Fruit fly (Drosophila melanogaster): ENCODE measurements around the gene mura.

Gene mura

DNA sequence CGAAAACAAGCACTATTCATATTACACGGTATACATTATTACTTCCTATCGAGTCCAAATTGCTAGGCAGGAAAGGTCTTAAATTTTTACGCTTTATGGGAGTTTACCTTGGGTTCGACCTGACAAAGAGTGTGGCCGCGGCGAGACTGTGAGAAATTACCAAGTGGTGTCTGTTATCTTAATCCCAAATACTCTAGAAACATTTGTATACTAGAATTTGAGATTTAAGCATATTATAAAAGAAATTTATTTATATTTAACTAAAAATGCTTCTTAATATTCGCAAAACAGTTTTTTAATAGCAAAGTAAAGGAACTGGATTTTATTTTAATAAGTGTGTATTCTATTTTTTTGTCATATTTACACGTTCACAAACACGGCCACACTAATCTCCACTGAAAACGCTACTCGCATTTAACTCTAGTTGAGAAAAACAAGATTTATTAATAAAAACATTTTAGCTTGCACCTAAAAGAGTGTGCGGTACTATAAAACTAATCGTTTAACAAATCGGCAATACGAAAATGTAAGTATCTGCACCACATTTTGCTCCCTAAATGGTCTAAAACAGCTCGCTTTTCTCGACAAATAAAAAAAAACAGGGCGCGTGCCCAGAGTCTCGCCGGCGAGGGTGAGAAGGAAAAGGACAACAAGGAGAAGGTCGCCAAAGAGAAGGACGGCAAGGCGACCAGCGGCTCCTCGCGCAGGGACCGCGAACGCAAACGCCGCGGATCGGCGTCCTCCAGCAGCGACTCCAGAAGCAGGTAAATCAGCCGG lies at the start of gene mura, which contains the start of gene RnpS1:
TSS of gene mura (minus strand) at position 148 of the 777 bp plus-strand sequence.
TSS of gene RnpS1 (plus strand) at position 376 of the 777 bp plus-strand sequence.
- TF ChIP-seq Crg-1 (GFP tag; optimal IDR thresholded peaks at IDR 0.05) = no peak
- no peak for TF ChIP-seq kay (GFP tag; ENCODE audit: borderline replicate concordance)
- no peak for TF ChIP-seq CG12768 (GFP tag; optimal IDR thresholded peaks at IDR 0.05)
- no peak for TF ChIP-seq CG33017 (tag; optimal IDR thresholded peaks at IDR 0.05)
- peak; percentile 8 for TF ChIP-seq Mnt (GFP tag; optimal IDR thresholded peaks at IDR 0.05)
- no peak for TF ChIP-seq Hr96 (GFP tag; optimal IDR thresholded peaks at IDR 0.05)
- no peak for TF ChIP-seq CG7045 (GFP tag; optimal IDR thresholded peaks at IDR 0.05)
- no peak for TF ChIP-seq pad (GFP tag; optimal IDR thresholded peaks at IDR 0.05)
- TF ChIP-seq cic (GFP tag; optimal IDR thresholded peaks at IDR 0.05) = peak; percentile 53
- no peak for TF ChIP-seq CG14711 (tag; optimal IDR thresholded peaks at IDR 0.05)
- no peak for TF ChIP-seq Clk (GFP tag; optimal IDR thresholded peaks at IDR 0.05)
- no peak for TF ChIP-seq tj (GFP tag; optimal IDR thresholded peaks at IDR 0.05)
- no peak for TF ChIP-seq CG1620 (GFP tag; optimal IDR thresholded peaks at IDR 0.05)
- TF ChIP-seq ovo (GFP tag; optimal IDR thresholded peaks at IDR 0.05) = no peak
- TF ChIP-seq CG11617 (GFP tag; optimal IDR thresholded peaks at IDR 0.05) = no peak
- TF ChIP-seq bab1 (GFP tag; optimal IDR thresholded peaks at IDR 0.05) = peak; percentile 20

DNA sequence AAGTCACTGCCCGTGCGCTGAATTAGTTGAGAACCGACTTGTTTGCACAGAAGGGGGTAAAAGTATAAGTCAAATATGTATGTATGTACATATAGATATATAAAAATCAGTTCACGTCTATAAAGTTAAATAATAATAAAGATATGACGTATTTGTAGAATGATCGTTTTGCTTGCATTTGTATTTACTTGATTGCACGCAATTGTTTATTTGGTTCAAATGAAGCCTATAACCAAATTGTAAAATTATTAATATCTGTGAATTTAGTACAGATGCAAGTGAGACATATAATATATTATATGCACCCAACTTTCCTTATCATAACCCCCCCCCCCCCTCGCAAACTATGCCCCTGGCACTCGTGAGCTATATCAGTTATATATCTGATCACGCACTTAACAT lies 49.0 kb upstream of the mura start:
- TF ChIP-seq CG1620 (GFP tag; optimal IDR thresholded peaks at IDR 0.05) = peak; percentile 6
- TF ChIP-seq Clk (GFP tag; optimal IDR thresholded peaks at IDR 0.05) = peak; percentile 58
- TF ChIP-seq Crg-1 (GFP tag; optimal IDR thresholded peaks at IDR 0.05) = peak; percentile 60
- peak; percentile 77 for TF ChIP-seq CG7101 (tag; optimal IDR thresholded peaks at IDR 0.05)
- no peak for TF ChIP-seq CG5204 (GFP tag; optimal IDR thresholded peaks at IDR 0.05)
- no peak for TF ChIP-seq cnc (optimal IDR thresholded peaks at IDR 0.05)
- peak; percentile 82 for TF ChIP-seq CG11617 (GFP tag; optimal IDR thresholded peaks at IDR 0.05)
- peak; percentile 49 for TF ChIP-seq toe (GFP tag; optimal IDR thresholded peaks at IDR 0.05)
- peak; percentile 90 for TF ChIP-seq cic (GFP tag; optimal IDR thresholded peaks at IDR 0.05)
- TF ChIP-seq ovo (GFP tag; optimal IDR thresholded peaks at IDR 0.05) = peak; percentile 54
- TF ChIP-seq bab1 (GFP tag; optimal IDR thresholded peaks at IDR 0.05) = peak; percentile 37
- TF ChIP-seq CG33017 (tag; optimal IDR thresholded peaks at IDR 0.05) = peak; percentile 82
- TF ChIP-seq Hr96 (GFP tag; optimal IDR thresholded peaks at IDR 0.05) = no peak
- peak; percentile 81 for TF ChIP-seq kay (GFP tag; ENCODE audit: borderline replicate concordance)
- TF ChIP-seq Mnt (GFP tag; optimal IDR thresholded peaks at IDR 0.05) = peak; percentile 44
- TF ChIP-seq tj (GFP tag; optimal IDR thresholded peaks at IDR 0.05) = peak; percentile 40
- TF ChIP-seq CG12768 (GFP tag; optimal IDR thresholded peaks at IDR 0.05) = peak; percentile 83
- TF ChIP-seq CG14711 (tag; optimal IDR thresholded peaks at IDR 0.05) = peak; percentile 44
- TF ChIP-seq pad (GFP tag; optimal IDR thresholded peaks at IDR 0.05) = peak; percentile 56
- peak; percentile 90 for TF ChIP-seq CG7045 (GFP tag; optimal IDR thresholded peaks at IDR 0.05)

DNA sequence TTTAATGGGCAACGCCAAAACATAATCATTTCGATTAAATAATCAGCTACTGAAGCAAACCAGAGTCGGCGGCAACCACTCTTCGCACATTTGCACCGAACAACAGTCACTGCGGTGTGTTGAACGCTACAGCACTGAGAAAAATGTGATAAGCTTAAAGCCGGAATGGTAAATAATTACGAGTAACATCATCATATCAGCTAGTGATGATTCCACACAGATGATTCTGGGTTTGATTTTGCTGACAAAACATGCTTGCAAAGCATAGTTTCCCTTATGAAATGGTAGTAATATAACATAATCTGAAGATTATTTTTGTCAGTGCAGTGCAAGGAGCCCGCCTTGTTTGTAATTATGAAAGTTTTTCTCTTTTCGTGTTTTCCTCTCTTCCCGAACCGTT lies 46.5 kb upstream of the mura start:
- TF ChIP-seq CG7101 (tag; optimal IDR thresholded peaks at IDR 0.05) = no peak
- no peak for TF ChIP-seq cnc (optimal IDR thresholded peaks at IDR 0.05)
- TF ChIP-seq kay (GFP tag; ENCODE audit: borderline replicate concordance) = no peak
- no peak for TF ChIP-seq Hr96 (GFP tag; optimal IDR thresholded peaks at IDR 0.05)
- TF ChIP-seq toe (GFP tag; optimal IDR thresholded peaks at IDR 0.05) = no peak
- no peak for TF ChIP-seq cic (GFP tag; optimal IDR thresholded peaks at IDR 0.05)
- no peak for TF ChIP-seq CG12768 (GFP tag; optimal IDR thresholded peaks at IDR 0.05)
- TF ChIP-seq ovo (GFP tag; optimal IDR thresholded peaks at IDR 0.05) = no peak

DNA sequence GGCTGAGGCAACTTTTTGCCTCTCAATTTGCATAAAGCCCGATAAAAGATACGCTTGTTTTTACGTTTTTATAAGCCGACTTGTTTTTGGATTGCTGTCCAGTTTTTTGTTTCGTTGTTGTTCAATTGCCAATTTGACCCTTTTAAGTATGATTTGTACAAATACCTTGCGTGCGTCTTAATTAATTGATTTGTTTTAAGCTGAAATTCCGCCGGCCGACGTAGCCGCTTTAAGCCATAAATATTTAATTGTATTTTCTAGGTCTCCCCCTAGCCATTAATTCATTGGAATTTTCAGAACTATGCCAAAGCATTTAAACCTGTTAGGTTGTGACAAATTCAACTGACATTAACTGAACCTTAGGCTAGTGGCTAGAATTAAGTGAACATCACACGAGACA lies 45.0 kb upstream of the mura start:
- TF ChIP-seq bab1 (GFP tag; optimal IDR thresholded peaks at IDR 0.05) (no peak), Mnt (GFP tag; optimal IDR thresholded peaks at IDR 0.05) (no peak), cnc (optimal IDR thresholded peaks at IDR 0.05) (no peak)

DNA sequence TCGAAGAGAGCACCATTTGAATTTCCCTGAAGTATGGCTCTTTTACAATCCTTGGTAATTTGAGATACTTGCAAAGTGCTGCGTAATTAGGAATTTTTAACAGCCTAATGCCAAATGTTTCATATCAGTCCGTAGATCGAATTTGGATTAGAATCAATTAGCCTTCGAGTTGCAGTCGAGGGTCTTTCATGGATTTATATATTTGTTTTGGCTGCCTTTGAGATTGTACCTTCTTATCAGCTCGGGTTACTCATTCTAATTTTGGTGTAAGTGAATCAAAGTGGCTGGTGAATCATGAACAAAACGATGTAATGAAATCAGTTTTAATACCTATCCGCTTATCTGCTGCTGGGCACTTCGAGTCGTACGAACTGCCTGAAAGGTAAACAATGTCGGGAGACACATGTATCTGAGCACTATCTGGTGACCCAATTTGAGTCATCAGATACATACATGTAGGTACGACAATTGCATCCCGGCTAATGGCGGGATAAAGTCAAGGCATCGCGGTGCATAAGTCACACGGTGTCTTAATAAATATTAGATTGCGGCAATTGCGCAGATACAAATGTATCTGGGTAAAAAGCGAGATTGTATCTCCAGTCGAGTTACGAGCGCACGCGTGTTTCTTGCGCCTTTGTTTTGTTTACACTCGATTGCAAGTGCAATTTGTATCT lies 44.2 kb upstream of the mura start:
- no peak for TF ChIP-seq pad (GFP tag; optimal IDR thresholded peaks at IDR 0.05)
- TF ChIP-seq bab1 (GFP tag; optimal IDR thresholded peaks at IDR 0.05) = no peak
- no peak for TF ChIP-seq CG5204 (GFP tag; optimal IDR thresholded peaks at IDR 0.05)
- TF ChIP-seq CG7045 (GFP tag; optimal IDR thresholded peaks at IDR 0.05) = no peak
- TF ChIP-seq Crg-1 (GFP tag; optimal IDR thresholded peaks at IDR 0.05) = no peak
- no peak for TF ChIP-seq CG1620 (GFP tag; optimal IDR thresholded peaks at IDR 0.05)
- TF ChIP-seq cnc (optimal IDR thresholded peaks at IDR 0.05) = no peak
- no peak for TF ChIP-seq Clk (GFP tag; optimal IDR thresholded peaks at IDR 0.05)
- no peak for TF ChIP-seq kay (GFP tag; ENCODE audit: borderline replicate concordance)
- no peak for TF ChIP-seq CG14711 (tag; optimal IDR thresholded peaks at IDR 0.05)
- TF ChIP-seq CG7101 (tag; optimal IDR thresholded peaks at IDR 0.05) = no peak
- TF ChIP-seq tj (GFP tag; optimal IDR thresholded peaks at IDR 0.05) = no peak

DNA sequence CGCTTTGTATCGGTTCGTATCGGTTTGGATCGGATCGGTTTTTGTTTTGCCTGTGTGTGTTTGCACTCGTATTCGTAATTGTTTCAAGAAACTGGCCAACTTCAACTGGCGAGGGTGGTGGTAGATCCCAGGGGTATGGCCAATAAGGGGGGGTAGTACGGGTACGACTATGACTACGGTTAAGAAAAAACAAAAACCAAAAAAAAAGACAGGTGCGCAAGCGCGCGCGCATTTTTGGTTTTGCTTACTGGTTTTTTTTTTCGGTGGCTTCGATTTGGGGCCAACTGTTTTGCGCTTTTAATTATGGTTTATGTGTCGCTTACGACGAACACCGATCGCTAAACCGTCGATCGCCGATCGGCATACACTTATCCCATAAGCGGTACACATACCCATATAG lies 43.2 kb upstream of the mura start:
- TF ChIP-seq tj (GFP tag; optimal IDR thresholded peaks at IDR 0.05) (peak; percentile 4), CG1620 (GFP tag; optimal IDR thresholded peaks at IDR 0.05) (no peak), cic (GFP tag; optimal IDR thresholded peaks at IDR 0.05) (no peak)

Data from whole organism, adult.